Worm (Caenorhabditis elegans) whole organism, mixed stage, embryonic: ENCODE results near the gene K06G5.1.

ENCODE experiments used
- bed-3 ChIP-seq: fragments of 200-800 bp; sonication (Bioruptor generic); optimal IDR thresholded peaks from 3 replicates; lab custom pipeline; 2018; ENCODE audit warnings: mild to moderate bottlenecking, missing genetic modification characterization, moderate library complexity, missing compliant biosample characterization
- ces-1 ChIP-seq: fragments of 150-350 bp; optimal IDR thresholded peaks from 2 replicates; lab custom pipeline; 2014; ENCODE audit warnings: missing biosample characterization, missing genetic modification reagents, missing genetic modification characterization
- elt-1 ChIP-seq: sonication (generic microtip); optimal IDR thresholded peaks from 2 replicates; lab custom pipeline; 2017; ENCODE audit warnings: missing genetic modification characterization, mild to moderate bottlenecking, missing compliant biosample characterization, antibody characterized with exemption, moderate library complexity, borderline replicate concordance; ENCODE audit not compliant: insufficient read depth
- flh-1 ChIP-seq: fragments of 200-800 bp; sonication (Bioruptor generic); optimal IDR thresholded peaks from 2 replicates; lab custom pipeline; 2018; ENCODE audit warnings: mild to moderate bottlenecking, missing genetic modification characterization, moderate library complexity, missing compliant biosample characterization
- ham-2 ChIP-seq: fragments of 200-800 bp; sonication (Bioruptor generic); optimal IDR thresholded peaks from 2 replicates; lab custom pipeline; 2018; ENCODE audit warnings: mild to moderate bottlenecking, missing genetic modification characterization, missing compliant biosample characterization
- hlh-1 ChIP-seq: fragments of 150-350 bp; optimal IDR thresholded peaks from 2 replicates; lab custom pipeline; 2014; ENCODE audit warnings: missing biosample characterization, missing genetic modification reagents, missing genetic modification characterization
- lin-13 ChIP-seq: fragments of 150-350 bp; optimal IDR thresholded peaks from 2 replicates; lab custom pipeline; 2014; ENCODE audit warnings: missing biosample characterization, missing genetic modification characterization
- lin-32 ChIP-seq: fragments of 200-800 bp; sonication (Bioruptor generic); optimal IDR thresholded peaks from 2 replicates; lab custom pipeline; 2018; ENCODE audit warnings: mild to moderate bottlenecking, missing genetic modification characterization, missing compliant biosample characterization
- lsy-2 ChIP-seq: fragments of 150-350 bp; optimal IDR thresholded peaks from 2 replicates; lab custom pipeline; 2014; ENCODE audit warnings: missing biosample characterization, missing genetic modification characterization
- mls-2 ChIP-seq: sonication (generic microtip); optimal IDR thresholded peaks from 2 replicates; lab custom pipeline; 2016; ENCODE audit warnings: mild to moderate bottlenecking, missing genetic modification characterization, moderate library complexity, missing compliant biosample characterization
- nhr-12 ChIP-seq: fragments of 150-350 bp; optimal IDR thresholded peaks from 2 replicates; lab custom pipeline; 2014; ENCODE audit warnings: missing biosample characterization, missing genetic modification characterization
- nhr-28 ChIP-seq: fragments of 150-350 bp; optimal IDR thresholded peaks from 2 replicates; lab custom pipeline; 2014; ENCODE audit warnings: missing biosample characterization, missing genetic modification characterization
- snpc-4 ChIP-seq: fragments of 150-350 bp; optimal IDR thresholded peaks from 2 replicates; lab custom pipeline; 2014; ENCODE audit warnings: missing biosample characterization, missing genetic modification characterization
- sptf-1 ChIP-seq: sonication (generic microtip); optimal IDR thresholded peaks from 2 replicates; lab custom pipeline; 2017; ENCODE audit warnings: mild to moderate bottlenecking, missing genetic modification characterization, moderate library complexity, missing compliant biosample characterization
- unc-120 ChIP-seq: sonication (generic microtip); optimal IDR thresholded peaks from 2 replicates; lab custom pipeline; 2017; ENCODE audit warnings: missing genetic modification characterization, missing compliant biosample characterization; ENCODE audit not compliant: poor library complexity, severe bottlenecking
- unc-39 ChIP-seq: fragments of 150-350 bp; optimal IDR thresholded peaks from 2 replicates; lab custom pipeline; 2014; ENCODE audit warnings: missing biosample characterization, missing genetic modification characterization
- ztf-11 ChIP-seq: fragments of 150-350 bp; optimal IDR thresholded peaks from 2 replicates; lab custom pipeline; 2014; ENCODE audit warnings: missing biosample characterization, missing genetic modification characterization

Gene K06G5.1

ce11 chrX:14267170-14267569 lies 52.4 kb downstream of the K06G5.1 start:
- TF ChIP-seq sptf-1 (tag; lab: Kevin White, UChicago): no peak

DNA sequence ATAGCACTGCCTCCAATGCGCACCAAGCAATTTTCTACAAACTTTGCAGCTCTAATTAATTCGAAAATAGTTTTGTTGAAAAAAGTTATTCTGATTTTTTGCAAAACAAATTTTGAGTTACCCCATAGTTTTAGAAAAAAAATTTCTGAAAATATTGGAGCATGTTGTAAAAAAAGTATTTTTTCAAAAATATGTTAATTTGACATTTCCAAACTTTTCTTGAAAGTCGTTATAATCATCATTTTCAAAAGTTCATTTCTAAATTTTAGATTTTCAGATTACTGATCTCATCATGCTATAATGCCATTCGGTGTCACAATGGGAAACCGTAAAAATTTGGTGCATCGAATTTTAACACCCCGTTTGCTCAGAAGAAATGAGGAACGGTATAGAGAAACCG lies 53.0 kb downstream of the K06G5.1 start, which contains the start of gene del-1:
del-1 (plus strand) TSS at position 301 of the 400 bp plus-strand sequence.
- no peak for TF ChIP-seq mls-2 (tag; lab: Kevin White, UChicago)
- no peak for TF ChIP-seq nhr-12
- no peak for TF ChIP-seq ces-1 (GFP tag; lab: Kevin White, UChicago)
- TF ChIP-seq lin-32: no peak
- no peak for TF ChIP-seq hlh-1 (tag; lab: Kevin White, UChicago)
- no peak for TF ChIP-seq flh-1
- no peak for TF ChIP-seq lsy-2 (tag; lab: Kevin White, UChicago)
- no peak for TF ChIP-seq ztf-11 (tag; lab: Kevin White, UChicago)
- no peak for TF ChIP-seq bed-3 (GFP tag; lab: Kevin White, UChicago)
- no peak for TF ChIP-seq unc-39
- TF ChIP-seq lin-13: no peak
- no peak for TF ChIP-seq sptf-1 (tag; lab: Kevin White, UChicago)
- no peak for TF ChIP-seq ham-2 (GFP tag; lab: Kevin White, UChicago)
- no peak for TF ChIP-seq unc-120 (tag; lab: Kevin White, UChicago)
- no peak for TF ChIP-seq elt-1
- TF ChIP-seq nhr-28 (tag; lab: Kevin White, UChicago): no peak
- no peak for TF ChIP-seq snpc-4 (tag; lab: Kevin White, UChicago)
